Worm (Caenorhabditis elegans): ENCODE measurements around the gene ctsa-2.

- TF ChIP-seq ama-1 (optimal IDR thresholded peaks at IDR 0.05) = no peak
- TF ChIP-seq nhr-11 (tag; optimal IDR thresholded peaks at IDR 0.05) = no peak
- no peak for TF ChIP-seq ceh-9 (tag; optimal IDR thresholded peaks at IDR 0.05)
- no peak for TF ChIP-seq pax-1 (tag; optimal IDR thresholded peaks at IDR 0.05)
These were observed 46.1 kb upstream of the ctsa-2 start, which contains the start of gene C15B12.1 for ce11 chrX:6476540-6476939.
